Fruit fly (Drosophila melanogaster) whole organism: Measurements from ENCODE around the gene CG15756.

Experiments used
- EcR ChIP-seq, 2 experiments: fragments of >200 bp; optimal IDR thresholded peaks; 2 replicates each; lab custom pipeline; 2017; ENCODE audit warnings: missing biosample characterization in 2 of 2, missing genetic modification characterization in 2 of 2, missing genetic modification reagents in 2 of 2
- usp ChIP-seq: fragments of >200 bp; optimal IDR thresholded peaks from 2 replicates; lab custom pipeline; 2017; ENCODE audit warnings: missing biosample characterization, missing genetic modification characterization, mixed read lengths

dm6 chrX:13556172-13556571 is 22.0 kb downstream of the CG15756 start, which contains the start of gene CG32631:
- TF ChIP-seq usp (GFP tag; lab: Kevin White, UChicago) (no peak), EcR (GFP tag; optimal IDR thresholded peaks at IDR 0.05; lab: Kevin White, UChicago) (no peak)
